Worm (Caenorhabditis elegans) whole organism, young adult: ENCODE measurements around the gene nsy-4.

Source experiments
- B0019.2 ChIP-seq: fragments of 200-800 bp; sonication (Bioruptor generic); conservative IDR thresholded peaks from 2 replicates; pipeline ENCODE4 v1.3.6; 2022; ENCODE audit warnings: missing genetic modification reagents, missing genetic modification characterization, missing compliant biosample characterization
- F33H1.4 ChIP-seq: fragments of 200-800 bp; sonication (Bioruptor generic); IDR thresholded peaks from 2 replicates; pipeline ENCODE4 v1.3.6; 2022; ENCODE audit warnings: missing genetic modification reagents, missing genetic modification characterization, missing compliant biosample characterization
- F39B2.1 ChIP-seq: fragments of 200-800 bp; sonication (Bioruptor generic); IDR thresholded peaks from 2 replicates; pipeline ENCODE4 v1.3.6; 2022; ENCODE audit warnings: missing genetic modification reagents, missing genetic modification characterization, missing compliant biosample characterization
- F57A8.1 ChIP-seq: fragments of 200-800 bp; sonication (Bioruptor generic); optimal IDR thresholded peaks from 2 replicates; lab custom pipeline; 2018; ENCODE audit warnings: mild to moderate bottlenecking, missing genetic modification characterization, moderate library complexity, missing compliant biosample characterization
- akir-1 ChIP-seq: fragments of 200-800 bp; sonication (Bioruptor generic); optimal IDR thresholded peaks from 2 replicates; lab custom pipeline; 2018; ENCODE audit warnings: mild to moderate bottlenecking, missing genetic modification characterization, moderate library complexity, missing compliant biosample characterization
- ama-1 ChIP-seq, 3 experiments: fragments of 150-350 bp in 1 of 3; sonication (generic microtip) in 2 of 3; optimal IDR thresholded peaks; 2 replicates each; lab custom pipeline; 2014 to 2018; ENCODE audit warnings: missing biosample characterization in 2 of 3, missing genetic modification characterization in 2 of 3, missing genetic modification reagents in 2 of 3
- atf-7 ChIP-seq: sonication (generic microtip); optimal IDR thresholded peaks from 2 replicates; lab custom pipeline; 2017; ENCODE audit warnings: mild to moderate bottlenecking, missing genetic modification characterization, missing compliant biosample characterization
- cebp-1 ChIP-seq, 2 experiments: fragments of 200-800 bp in 1 of 2; sonication (Bioruptor generic) in 1 of 2; sonication (generic microtip) in 1 of 2; IDR thresholded peaks in 1 of 2; optimal IDR thresholded peaks in 1 of 2; 2 replicates each; pipeline versions ENCODE4 v1.3.6 to Lab custom; 2017 to 2022; ENCODE audit warnings: missing compliant biosample characterization in 2 of 2, missing genetic modification characterization in 2 of 2, mild to moderate bottlenecking in 1 of 2, missing genetic modification reagents in 1 of 2, moderate library complexity in 1 of 2
- ceh-79 ChIP-seq: sonication (generic microtip); optimal IDR thresholded peaks from 2 replicates; lab custom pipeline; 2017; ENCODE audit warnings: mild to moderate bottlenecking, missing genetic modification characterization, missing compliant biosample characterization
- dox-1 ChIP-seq: fragments of 200-800 bp; sonication (Bioruptor generic); IDR thresholded peaks from 2 replicates; pipeline ENCODE4 v1.3.6; 2022; ENCODE audit warnings: missing genetic modification reagents, missing genetic modification characterization, missing compliant biosample characterization
- egrh-3 ChIP-seq: fragments of 200-800 bp; sonication (Bioruptor generic); IDR thresholded peaks from 2 replicates; pipeline ENCODE4 v1.3.6; 2022; ENCODE audit warnings: missing genetic modification reagents, missing genetic modification characterization, missing compliant biosample characterization
- hmg-1.2 ChIP-seq: fragments of 200-800 bp; sonication (Bioruptor generic); IDR thresholded peaks from 2 replicates; pipeline ENCODE4 v1.3.6; 2022; ENCODE audit warnings: missing genetic modification reagents, missing genetic modification characterization, missing compliant biosample characterization
- hmg-20 ChIP-seq: fragments of 200-800 bp; sonication (Bioruptor generic); IDR thresholded peaks from 2 replicates; pipeline ENCODE4 v1.3.6; 2022; ENCODE audit warnings: missing genetic modification reagents, missing genetic modification characterization, missing compliant biosample characterization
- let-607 ChIP-seq, 2 experiments: fragments of 200-800 bp in 1 of 2; sonication (Bioruptor generic) in 1 of 2; sonication (generic microtip) in 1 of 2; optimal IDR thresholded peaks; 2 replicates each; lab custom pipeline; 2016 to 2018; ENCODE audit warnings: mild to moderate bottlenecking in 2 of 2, missing compliant biosample characterization in 2 of 2, missing genetic modification characterization in 2 of 2, moderate library complexity in 2 of 2, missing genotype in 1 of 2
- lin-40 ChIP-seq: sonication (generic microtip); optimal IDR thresholded peaks from 2 replicates; lab custom pipeline; 2016; ENCODE audit warnings: missing genetic modification characterization, mild to moderate bottlenecking, missing compliant biosample characterization, missing genotype, missing genetic modification reagents
- lin-54 ChIP-seq: fragments of 200-800 bp; sonication (Bioruptor generic); optimal IDR thresholded peaks from 2 replicates; lab custom pipeline; 2018; ENCODE audit warnings: mild to moderate bottlenecking, missing genetic modification characterization, missing compliant biosample characterization
- lir-1 ChIP-seq: fragments of 200-800 bp; sonication (Bioruptor generic); conservative IDR thresholded peaks from 2 replicates; pipeline ENCODE4 v1.3.6; 2022; ENCODE audit warnings: missing genetic modification reagents, missing genetic modification characterization, missing compliant biosample characterization
- lsl-1 ChIP-seq: fragments of 200-800 bp; sonication (Bioruptor generic); optimal IDR thresholded peaks from 2 replicates; lab custom pipeline; 2018; ENCODE audit warnings: mild to moderate bottlenecking, missing genetic modification characterization, moderate library complexity, missing compliant biosample characterization
- madf-6 ChIP-seq: fragments of 200-800 bp; sonication (Bioruptor generic); IDR thresholded peaks from 2 replicates; pipeline ENCODE4 v1.3.6; 2022; ENCODE audit warnings: missing genetic modification reagents, missing genetic modification characterization, missing compliant biosample characterization
- madf-8 ChIP-seq: fragments of 200-800 bp; sonication (Bioruptor generic); conservative IDR thresholded peaks from 2 replicates; pipeline ENCODE4 v1.3.6; 2022; ENCODE audit warnings: missing genetic modification reagents, missing genetic modification characterization, missing compliant biosample characterization
- mcd-1 ChIP-seq: fragments of 200-800 bp; sonication (Bioruptor generic); IDR thresholded peaks from 2 replicates; pipeline ENCODE4 v1.3.6; 2022; ENCODE audit warnings: missing genetic modification reagents, missing genetic modification characterization, missing compliant biosample characterization
- mes-4 ChIP-seq: sonication (generic microtip); optimal IDR thresholded peaks from 2 replicates; lab custom pipeline; 2016; ENCODE audit warnings: missing genotype, missing genetic modification characterization, missing compliant biosample characterization
- mxl-1 ChIP-seq: sonication (generic microtip); optimal IDR thresholded peaks from 2 replicates; lab custom pipeline; 2016; ENCODE audit warnings: missing genetic modification characterization, missing compliant biosample characterization
- nfyb-1 ChIP-seq: fragments of 200-800 bp; sonication (Bioruptor generic); IDR thresholded peaks from 2 replicates; pipeline ENCODE4 v1.3.6; 2022; ENCODE audit warnings: missing genetic modification reagents, missing genetic modification characterization, missing compliant biosample characterization
- nhr-80 ChIP-seq: sonication (generic microtip); optimal IDR thresholded peaks from 2 replicates; lab custom pipeline; 2016; ENCODE audit warnings: missing genetic modification characterization, missing compliant biosample characterization
- pbrm-1 ChIP-seq: fragments of 200-800 bp; sonication (Bioruptor generic); IDR thresholded peaks from 2 replicates; pipeline ENCODE4 v1.3.6; 2022; ENCODE audit warnings: missing genetic modification reagents, missing genetic modification characterization, missing compliant biosample characterization
- rec-8 ChIP-seq, 2 experiments: sonication (generic microtip); optimal IDR thresholded peaks; 2 replicates each; lab custom pipeline; 2016; ENCODE audit warnings: mild to moderate bottlenecking in 2 of 2, missing genetic modification characterization in 2 of 2, missing genetic modification reagents in 2 of 2, missing genotype in 2 of 2, missing biosample characterization in 1 of 2, missing compliant biosample characterization in 1 of 2, moderate library complexity in 1 of 2
- sdz-38 ChIP-seq: sonication (generic microtip); optimal IDR thresholded peaks from 2 replicates; lab custom pipeline; 2016; ENCODE audit warnings: missing genotype, missing genetic modification characterization, missing compliant biosample characterization
- snpc-1.1 ChIP-seq: sonication (generic microtip); optimal IDR thresholded peaks from 2 replicates; lab custom pipeline; 2017; ENCODE audit warnings: missing genetic modification characterization, mild to moderate bottlenecking, missing compliant biosample characterization, antibody characterized with exemption, moderate library complexity, missing genotype, missing genetic modification reagents; ENCODE audit not compliant: insufficient read depth
- snpc-1.3 ChIP-seq: sonication (generic microtip); optimal IDR thresholded peaks from 2 replicates; lab custom pipeline; 2017; ENCODE audit warnings: missing genetic modification characterization, mild to moderate bottlenecking, missing compliant biosample characterization, antibody characterized with exemption, moderate library complexity, missing genotype, missing genetic modification reagents; ENCODE audit not compliant: insufficient read depth
- tbp1 ChIP-seq: fragments of 200-800 bp; sonication (Bioruptor generic); optimal IDR thresholded peaks from 2 replicates; lab custom pipeline; 2018; ENCODE audit warnings: mild to moderate bottlenecking, missing genetic modification characterization, missing compliant biosample characterization
- xnd-1 ChIP-seq: sonication (generic microtip); optimal IDR thresholded peaks from 2 replicates; lab custom pipeline; 2016; ENCODE audit warnings: missing genotype, missing genetic modification reagents, missing genetic modification characterization, missing compliant biosample characterization
- ztf-25 ChIP-seq: fragments of 200-800 bp; sonication (Bioruptor generic); IDR thresholded peaks from 2 replicates; pipeline ENCODE4 v1.3.6; 2022; ENCODE audit warnings: missing genetic modification reagents, missing genetic modification characterization, missing compliant biosample characterization
- ztf-26 ChIP-seq: sonication (generic microtip); optimal IDR thresholded peaks from 2 replicates; lab custom pipeline; 2017; ENCODE audit warnings: missing genetic modification characterization, missing compliant biosample characterization

The nsy-4 gene

ce11 chrIV:2322998-2323397 lies at the start of gene nsy-4:
TSS of gene nsy-4 (plus strand) at chrIV:2323271.
- no peak for TF ChIP-seq sdz-38
- no peak for TF ChIP-seq dox-1 (GFP tag; lab: Robert Waterston, UW)
- no peak for TF ChIP-seq snpc-1.1 (tag; lab: Kevin White, UChicago)
- no peak for TF ChIP-seq mxl-1
- no peak for TF ChIP-seq lir-1 (GFP tag; lab: Robert Waterston, UW)
- TF ChIP-seq hmg-1.2 (GFP tag; lab: Robert Waterston, UW) = no peak
- TF ChIP-seq B0019.2 (GFP tag; lab: Robert Waterston, UW) = no peak
- TF ChIP-seq ceh-79 (tag; lab: Kevin White, UChicago) = no peak
- no peak for TF ChIP-seq F57A8.1 (GFP tag; lab: Kevin White, UChicago)
- no peak for TF ChIP-seq egrh-3 (GFP tag; lab: Robert Waterston, UW)

ce11 chrIV:2275545-2275944 lies 47.5 kb upstream of the nsy-4 start, which contains the start of gene M70.5:
TSS of gene M70.5 (minus strand) at chrIV:2275622.
- peak; percentile 53; the same call in 1 of the 2 replicates for TF ChIP-seq mcd-1 (GFP tag; lab: Robert Waterston, UW)
- peak; percentile 61 for TF ChIP-seq lin-54 (GFP tag; lab: Kevin White, UChicago)
- peak; percentile 62 for TF ChIP-seq F33H1.4

ce11 chrIV:2276543-2276942 lies 46.5 kb upstream of the nsy-4 start:
- peak; percentile 68 for TF ChIP-seq xnd-1 (tag; lab: Kevin White, UChicago)
- peak; percentile 33; the same call in 1 of the 2 replicates for TF ChIP-seq mcd-1 (GFP tag; lab: Robert Waterston, UW)
- TF ChIP-seq lsl-1 (GFP tag; lab: Kevin White, UChicago) = peak; percentile 58
- peak; percentile 67 for TF ChIP-seq madf-6
- peak; percentile 17; the same call in 1 of the 2 replicates for TF ChIP-seq madf-8
- TF ChIP-seq, all 124 proteins: peak for 5; not testable (repeated sequence) for 119

- no peak for TF ChIP-seq mes-4 (tag; lab: Kevin White, UChicago)
- TF ChIP-seq snpc-1.3 (tag; lab: Kevin White, UChicago) = no peak
- TF ChIP-seq tbp1 (GFP tag; lab: Kevin White, UChicago) = peak; percentile 30
- TF ChIP-seq F39B2.1 (GFP tag; lab: Robert Waterston, UW) = no peak
- 0 out of 2 replicates have a peak, but pooled peaks have one; percentile 11 for TF ChIP-seq nfyb-1 (GFP tag; lab: Robert Waterston, UW)
- no peak for TF ChIP-seq cebp-1 (GFP tag; IDR thresholded peaks at IDR 0.05; lab: Robert Waterston, UW)
- peak; percentile 38 for TF ChIP-seq cebp-1 (tag; optimal IDR thresholded peaks at IDR 0.05; lab: Kevin White, UChicago)
- peak; percentile 17 for TF ChIP-seq atf-7 (tag; lab: Kevin White, UChicago)
- peak; percentile 51 for TF ChIP-seq ztf-26 (tag; lab: Kevin White, UChicago)
- TF ChIP-seq lin-40 (tag; lab: Kevin White, UChicago) = peak; percentile 46
- TF ChIP-seq egrh-3 (GFP tag; lab: Robert Waterston, UW) = peak; percentile 41; the same call in 1 of the 2 replicates
- TF ChIP-seq nhr-80 (tag; lab: Kevin White, UChicago) = peak; percentile 86
- TF ChIP-seq rec-8 (tag; optimal IDR thresholded peaks at IDR 0.05; lab: Kevin White, UChicago) = no peak
- TF ChIP-seq pbrm-1 (GFP tag; lab: Robert Waterston, UW) = no peak
- no peak for TF ChIP-seq ztf-25 (GFP tag; lab: Robert Waterston, UW)
- TF ChIP-seq hmg-20 (GFP tag; lab: Robert Waterston, UW) = no peak
- TF ChIP-seq F33H1.4 = 0 out of 2 replicates have a peak, but pooled peaks have one; percentile 26
- TF ChIP-seq let-607 (tag; optimal IDR thresholded peaks at IDR 0.05; lab: Kevin White, UChicago) = peak in 1 of 2 experiments; percentile 3
- TF ChIP-seq akir-1 (GFP tag; lab: Kevin White, UChicago) = no peak
- peak; percentile 65 for TF ChIP-seq ama-1 (optimal IDR thresholded peaks at IDR 0.05; lab: Kevin White, UChicago)
- no peak for TF ChIP-seq ama-1 (GFP tag; optimal IDR thresholded peaks at IDR 0.05; lab: Kevin White, UChicago)
- TF ChIP-seq dox-1 (GFP tag; lab: Robert Waterston, UW) = 0 out of 2 replicates have a peak, but pooled peaks have one; percentile 36
These were observed 41.6 kb upstream of the nsy-4 start for ce11 chrIV:2281353-2281976.
